Worm (Caenorhabditis elegans): ENCODE results near the gene ZK593.3.
"Not testable (repeated sequence)": the region's sequence is repeated elsewhere in the genome, so short reads cannot be mapped to it uniquely, and the experiment has no call there.

DNA sequence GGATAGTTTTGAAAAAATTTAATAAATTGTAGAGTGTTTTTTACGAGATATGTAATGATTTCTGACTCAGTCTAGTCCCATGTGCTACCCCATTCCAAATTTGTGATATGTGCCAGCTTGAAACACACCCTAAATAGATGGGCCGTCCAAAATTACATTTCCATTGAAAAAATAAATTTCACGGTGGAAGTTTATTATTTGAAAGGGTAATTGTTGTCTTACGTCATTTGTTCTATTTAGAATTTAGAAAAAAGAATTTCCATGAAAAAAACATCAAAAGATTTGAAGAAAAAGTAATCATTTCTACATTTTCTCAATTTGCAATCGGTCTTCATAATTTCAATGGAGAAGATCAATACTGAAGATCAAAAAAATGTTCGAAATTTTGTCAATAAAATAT, 39.5 kb downstream of the ZK593.3 start, which contains the start of gene Y69E1A.4:
- not testable (repeated sequence) for TF ChIP-seq nhr-28 (tag; optimal IDR thresholded peaks at IDR 0.05); mdl-1 (tag; optimal IDR thresholded peaks at IDR 0.05); hlh-4 (tag; optimal IDR thresholded peaks at IDR 0.05); snu-23 (GFP tag; optimal IDR thresholded peaks at IDR 0.05); fkh-8 (tag; optimal IDR thresholded peaks at IDR 0.05); nhr-76 (tag; optimal IDR thresholded peaks at IDR 0.05); fkh-10 (GFP tag; optimal IDR thresholded peaks at IDR 0.05); zag-1 (tag; optimal IDR thresholded peaks at IDR 0.05); nhr-12 (tag; optimal IDR thresholded peaks at IDR 0.05); lin-39 (tag; optimal IDR thresholded peaks at IDR 0.05); sox-4 (tag; optimal IDR thresholded peaks at IDR 0.05); nhr-237 (tag; optimal IDR thresholded peaks at IDR 0.05); zip-4 (GFP tag; optimal IDR thresholded peaks at IDR 0.05)
